Fruit fly (Drosophila melanogaster) whole organism, embryonic: ENCODE results near the gene CG45066.
A peak's percentile ranks its signal among the peaks of the same experiment; 100 is the strongest.

Experiments used
- Adf1 ChIP-seq: fragments of 200-800 bp; sonication (Bioruptor generic); IDR thresholded peaks from 2 replicates; pipeline ENCODE4 v1.3.6; 2022; ENCODE audit warnings: missing biosample characterization, missing genetic modification characterization
- BtbVII ChIP-seq: fragments of 200-800 bp; sonication (Bioruptor generic); optimal IDR thresholded peaks from 3 replicates; lab custom pipeline; 2017; ENCODE audit warnings: missing biosample characterization, mild to moderate bottlenecking, missing genetic modification characterization
- CG10543 ChIP-seq: fragments of 200-800 bp; sonication (Bioruptor generic); optimal IDR thresholded peaks from 3 replicates; lab custom pipeline; 2017; ENCODE audit warnings: missing biosample characterization, mild to moderate bottlenecking, missing genetic modification characterization, moderate library complexity
- CG11247 ChIP-seq: fragments of 200-800 bp; sonication (Bioruptor generic); IDR thresholded peaks from 2 replicates; pipeline ENCODE4 v1.3.6; 2022; ENCODE audit warnings: missing biosample characterization, missing genetic modification characterization
- CG11504 ChIP-seq: fragments of 200-800 bp; sonication (Bioruptor generic); optimal IDR thresholded peaks from 3 replicates; lab custom pipeline; 2019; ENCODE audit warnings: missing biosample characterization, mild to moderate bottlenecking, missing genetic modification characterization, moderate library complexity
- CG12071 ChIP-seq: fragments of 200-800 bp; sonication (Bioruptor generic); optimal IDR thresholded peaks from 3 replicates; lab custom pipeline; 2018; ENCODE audit warnings: missing biosample characterization, mild to moderate bottlenecking, missing genetic modification characterization
- CG12236 ChIP-seq: fragments of 200-800 bp; sonication (Bioruptor generic); optimal IDR thresholded peaks from 2 replicates; lab custom pipeline; 2016; ENCODE audit warnings: missing biosample characterization, missing genetic modification characterization
- CG12769 ChIP-seq: fragments of 200-800 bp; sonication (Bioruptor generic); optimal IDR thresholded peaks from 2 replicates; lab custom pipeline; 2019; ENCODE audit warnings: missing biosample characterization, mild to moderate bottlenecking, missing genetic modification characterization, moderate library complexity
- CG14050 ChIP-seq: fragments of 200-800 bp; sonication (Bioruptor generic); IDR thresholded peaks from 3 replicates; pipeline ENCODE4 v1.3.6; 2022; ENCODE audit warnings: missing biosample characterization, missing genetic modification characterization
- CG17361 ChIP-seq: fragments of 200-800 bp; sonication (Bioruptor generic); IDR thresholded peaks from 3 replicates; pipeline ENCODE4 v1.3.6; 2022; ENCODE audit warnings: missing biosample characterization, missing genetic modification characterization
- CG18619 ChIP-seq: fragments of 200-800 bp; sonication (Bioruptor generic); optimal IDR thresholded peaks from 3 replicates; lab custom pipeline; 2017; ENCODE audit warnings: missing biosample characterization, mild to moderate bottlenecking, missing genetic modification characterization
- CG30403 ChIP-seq: fragments of 200-800 bp; sonication (Bioruptor generic); optimal IDR thresholded peaks from 3 replicates; lab custom pipeline; 2016; ENCODE audit warnings: missing biosample characterization, missing genetic modification characterization
- CG34224 ChIP-seq: fragments of 200-800 bp; sonication (Bioruptor generic); IDR thresholded peaks from 3 replicates; pipeline ENCODE4 v1.3.6; 2022; ENCODE audit warnings: missing biosample characterization, missing genetic modification characterization; ENCODE audit not compliant: partially characterized antibody
- CG3995 ChIP-seq: fragments of 200-800 bp; sonication (Bioruptor generic); optimal IDR thresholded peaks from 3 replicates; lab custom pipeline; 2016; ENCODE audit warnings: missing biosample characterization, missing genetic modification characterization
- CG4404 ChIP-seq: fragments of 200-800 bp; sonication (Bioruptor generic); IDR thresholded peaks from 2 replicates; pipeline ENCODE4 v1.3.6; 2022; ENCODE audit warnings: missing biosample characterization, missing genetic modification characterization
- CG8478 ChIP-seq: fragments of >200 bp; optimal IDR thresholded peaks from 2 replicates; lab custom pipeline; 2018
- CG8765 ChIP-seq: fragments of 200-800 bp; sonication (Bioruptor generic); IDR thresholded peaks from 2 replicates; pipeline ENCODE4 v1.3.6; 2022; ENCODE audit warnings: missing biosample characterization, missing genetic modification characterization
- CTCF ChIP-seq: fragments of 200-800 bp; sonication (Bioruptor generic); optimal IDR thresholded peaks from 2 replicates; lab custom pipeline; 2017; ENCODE audit warnings: missing biosample characterization, mild to moderate bottlenecking, missing genetic modification characterization, moderate library complexity
- Drgx ChIP-seq: fragments of 200-800 bp; sonication (Bioruptor generic); IDR thresholded peaks from 2 replicates; pipeline ENCODE4 v1.3.6; 2022; ENCODE audit warnings: missing biosample characterization, missing genetic modification characterization
- Hmr ChIP-seq: fragments of 200-800 bp; sonication (Bioruptor generic); optimal IDR thresholded peaks from 3 replicates; lab custom pipeline; 2017; ENCODE audit warnings: mild to moderate bottlenecking, missing biosample characterization, missing genetic modification reagents, missing genetic modification characterization
- Lhr ChIP-seq: fragments of 200-800 bp; sonication (Bioruptor generic); optimal IDR thresholded peaks from 3 replicates; lab custom pipeline; 2017; ENCODE audit warnings: mild to moderate bottlenecking, missing biosample characterization, missing genetic modification reagents, missing genetic modification characterization
- Lim3 ChIP-seq: fragments of 200-800 bp; sonication (Bioruptor generic); IDR thresholded peaks from 2 replicates; pipeline ENCODE4 v1.3.6; 2022; ENCODE audit warnings: missing biosample characterization, missing genetic modification characterization
- Med ChIP-seq: fragments of 200-800 bp; sonication (Bioruptor generic); peaks from one replicate; lab custom pipeline; 2016; ENCODE audit warnings: missing biosample characterization, missing genetic modification characterization, mild to moderate bottlenecking, inconsistent platforms, moderate library complexity
- Mes4 ChIP-seq: fragments of 200-800 bp; sonication (Bioruptor generic); optimal IDR thresholded peaks from 2 replicates; lab custom pipeline; 2016; ENCODE audit warnings: missing biosample characterization, missing genetic modification characterization
- Pdp1 ChIP-seq, 2 experiments: fragments of 200-800 bp; sonication (Bioruptor generic); optimal IDR thresholded peaks; 3 replicates each; lab custom pipeline; 2016; ENCODE audit warnings: missing biosample characterization in 2 of 2, missing genetic modification characterization in 2 of 2, mild to moderate bottlenecking in 1 of 2, moderate library complexity in 1 of 2
- Rfx ChIP-seq: fragments of 200-800 bp; sonication (Bioruptor generic); IDR thresholded peaks from 2 replicates; pipeline ENCODE4 v1.3.6; 2022; ENCODE audit warnings: missing biosample characterization, missing genetic modification characterization
- TFAM ChIP-seq: fragments of 200-800 bp; sonication (Bioruptor generic); optimal IDR thresholded peaks from 2 replicates; lab custom pipeline; 2017; ENCODE audit warnings: missing biosample characterization, missing genetic modification characterization, inconsistent platforms
- amos ChIP-seq: fragments of 200-800 bp; sonication (Bioruptor generic); IDR thresholded peaks from 2 replicates; pipeline ENCODE4 v1.3.6; 2022; ENCODE audit warnings: missing biosample characterization, missing genetic modification characterization; ENCODE audit not compliant: partially characterized antibody
- bbx ChIP-seq: fragments of 200-800 bp; sonication (Bioruptor generic); IDR thresholded peaks from 2 replicates; pipeline ENCODE4 v1.3.6; 2022; ENCODE audit warnings: missing biosample characterization, missing genetic modification characterization; ENCODE audit not compliant: partially characterized antibody
- caup ChIP-seq: fragments of 200-800 bp; sonication (Bioruptor generic); optimal IDR thresholded peaks from 3 replicates; lab custom pipeline; 2017; ENCODE audit warnings: missing biosample characterization, mild to moderate bottlenecking, missing genetic modification characterization, moderate library complexity; ENCODE audit not compliant: severe bottlenecking
- ci ChIP-seq: fragments of 200-800 bp; sonication (Bioruptor generic); IDR thresholded peaks from 3 replicates; pipeline ENCODE4 v1.3.6; 2022; ENCODE audit warnings: missing biosample characterization, missing genetic modification characterization
- dmrt99B ChIP-seq: fragments of 200-800 bp; sonication (Bioruptor generic); optimal IDR thresholded peaks from 2 replicates; lab custom pipeline; 2018; ENCODE audit warnings: missing biosample characterization, mild to moderate bottlenecking, missing genetic modification characterization, moderate library complexity
- eyg ChIP-seq: fragments of 200-800 bp; sonication (Bioruptor generic); optimal IDR thresholded peaks from 3 replicates; lab custom pipeline; 2016; ENCODE audit warnings: missing biosample characterization, missing genetic modification characterization
- ham ChIP-seq: fragments of 200-800 bp; sonication (Bioruptor generic); IDR thresholded peaks from 2 replicates; pipeline ENCODE4 v1.3.6; 2022; ENCODE audit warnings: missing biosample characterization, missing genetic modification characterization
- hkb ChIP-seq, 2 experiments: fragments of 200-800 bp in 1 of 2; fragments of >200 bp in 1 of 2; sonication (Bioruptor generic) in 1 of 2; IDR thresholded peaks in 1 of 2; optimal IDR thresholded peaks in 1 of 2; 2 replicates each; pipeline versions ENCODE4 v1.3.6 to Lab custom; 2017 to 2022; ENCODE audit warnings: missing biosample characterization in 1 of 2, missing genetic modification characterization in 1 of 2
- lola ChIP-seq, 3 experiments: fragments of >200 bp in 2 of 3; fragments of 200-800 bp in 1 of 3; sonication (Bioruptor generic) in 1 of 3; optimal IDR thresholded peaks; 2 replicates each; lab custom pipeline; 2017 to 2019; ENCODE audit warnings: missing biosample characterization in 3 of 3, missing genetic modification characterization in 3 of 3, mild to moderate bottlenecking in 1 of 3, moderate library complexity in 1 of 3
- lov ChIP-seq, 2 experiments: fragments of 200-800 bp in 1 of 2; fragments of >200 bp in 1 of 2; sonication (Bioruptor generic) in 1 of 2; IDR thresholded peaks in 1 of 2; optimal IDR thresholded peaks in 1 of 2; 2 replicates in 1 of 2; 3 replicates in 1 of 2; pipeline versions ENCODE4 v1.3.6 to Lab custom; 2017 to 2022; ENCODE audit warnings: missing biosample characterization in 1 of 2, missing genetic modification characterization in 1 of 2
- mirr ChIP-seq: fragments of 200-800 bp; sonication (Bioruptor generic); optimal IDR thresholded peaks from 3 replicates; lab custom pipeline; 2018; ENCODE audit warnings: missing biosample characterization, mild to moderate bottlenecking, missing genetic modification characterization
- nau ChIP-seq: fragments of 200-800 bp; sonication (Bioruptor generic); optimal IDR thresholded peaks from 3 replicates; lab custom pipeline; 2017; ENCODE audit warnings: missing biosample characterization, mild to moderate bottlenecking, missing genetic modification characterization, missing genetic modification reagents
- nmo ChIP-seq: fragments of 200-800 bp; sonication (Bioruptor generic); optimal IDR thresholded peaks from 2 replicates; lab custom pipeline; 2018; ENCODE audit warnings: missing biosample characterization, mild to moderate bottlenecking, missing genetic modification characterization, moderate library complexity
- psq ChIP-seq: fragments of 200-800 bp; sonication (Bioruptor generic); optimal IDR thresholded peaks from 2 replicates; lab custom pipeline; 2017; ENCODE audit warnings: missing biosample characterization, missing genetic modification characterization
- pum ChIP-seq: fragments of 200-800 bp; sonication (Bioruptor generic); optimal IDR thresholded peaks from 2 replicates; lab custom pipeline; 2016; ENCODE audit warnings: missing biosample characterization, missing genetic modification characterization
- ranshi ChIP-seq: fragments of 200-800 bp; sonication (Bioruptor generic); IDR thresholded peaks from 2 replicates; pipeline ENCODE4 v1.3.6; 2022; ENCODE audit warnings: missing biosample characterization, missing genetic modification characterization
- shn ChIP-seq: fragments of 200-800 bp; sonication (Bioruptor generic); optimal IDR thresholded peaks from 3 replicates; lab custom pipeline; 2016; ENCODE audit warnings: missing biosample characterization, missing genetic modification characterization
- sna ChIP-seq: fragments of 200-800 bp; sonication (Bioruptor generic); IDR thresholded peaks from 2 replicates; pipeline ENCODE4 v1.3.6; 2022; ENCODE audit warnings: missing biosample characterization, missing genetic modification characterization; ENCODE audit not compliant: partially characterized antibody
- so ChIP-seq: fragments of 200-800 bp; sonication (Bioruptor generic); IDR thresholded peaks from 3 replicates; pipeline ENCODE4 v1.3.6; 2022; ENCODE audit warnings: missing biosample characterization, missing genetic modification characterization
- zen2 ChIP-seq: fragments of 200-800 bp; sonication (Bioruptor generic); IDR thresholded peaks from 3 replicates; pipeline ENCODE4 v1.3.6; 2022; ENCODE audit warnings: missing biosample characterization, missing genetic modification characterization; ENCODE audit not compliant: partially characterized antibody
- zf30C ChIP-seq: fragments of 200-800 bp; sonication (Bioruptor generic); optimal IDR thresholded peaks from 3 replicates; lab custom pipeline; 2018; ENCODE audit warnings: missing biosample characterization, mild to moderate bottlenecking, missing genetic modification characterization

Gene CG45066

DNA sequence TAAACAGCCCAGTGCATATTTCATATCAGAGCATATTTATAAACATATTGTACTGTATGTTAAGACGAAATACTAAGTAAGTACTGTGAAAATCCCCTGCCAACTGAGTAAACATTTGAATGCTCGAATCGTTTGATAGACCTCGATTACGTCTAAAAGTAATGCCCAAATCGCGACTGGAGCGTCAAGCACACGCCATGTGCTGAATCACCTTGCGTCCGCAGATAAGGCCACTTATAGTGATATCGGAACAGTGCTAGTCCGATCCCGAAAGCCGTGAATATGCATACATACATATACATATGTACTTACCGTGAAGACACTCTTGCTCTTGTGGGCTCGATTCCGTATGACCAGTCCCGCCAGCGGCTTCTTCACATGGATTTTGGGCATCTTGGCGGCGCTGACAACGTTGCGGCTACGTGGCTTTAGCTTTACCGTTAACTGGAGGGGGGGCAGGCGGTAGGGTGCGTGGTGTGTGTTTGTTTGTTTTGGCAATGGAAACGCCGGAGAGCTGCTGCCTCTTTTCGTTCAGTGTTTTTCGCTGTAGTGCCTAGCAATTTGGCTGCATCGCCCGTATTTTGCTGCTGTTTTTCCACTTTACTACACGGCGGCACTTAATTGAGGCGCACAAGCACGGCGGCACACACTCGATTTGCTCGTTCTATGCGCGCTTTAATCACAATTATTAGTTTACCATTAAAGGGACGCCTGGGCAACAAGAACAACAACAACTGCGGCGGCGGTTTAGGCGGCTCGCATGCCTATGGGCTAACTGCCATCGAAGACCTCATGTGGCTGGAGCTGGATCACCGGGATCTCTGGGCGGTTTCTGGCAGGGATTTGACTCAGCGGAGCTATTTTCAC, 31.7 kb upstream of the CG45066 start:
- TF ChIP-seq lola (GFP tag; optimal IDR thresholded peaks at IDR 0.05; lab: Kevin White, UChicago) (no peak), shn (GFP tag; lab: Kevin White, UChicago) (no peak), CG10543 (GFP tag; lab: Kevin White, UChicago) (peak; percentile 55), eyg (no peak), lov (optimal IDR thresholded peaks at IDR 0.05; lab: Kevin White, UChicago) (no peak), lov (GFP tag; IDR thresholded peaks at IDR 0.05; lab: Robert Waterston, UW) (no peak), CG8478 (lab: Kevin White, UChicago) (no peak), CG30403 (GFP tag; lab: Kevin White, UChicago) (no peak), hkb (optimal IDR thresholded peaks at IDR 0.05; lab: Kevin White, UChicago) (no peak), hkb (GFP tag; IDR thresholded peaks at IDR 0.05; lab: Robert Waterston, UW) (no peak), zf30C (peak; percentile 62), psq (GFP tag; lab: Kevin White, UChicago) (no peak), Lim3 (GFP tag; lab: Robert Waterston, UW) (no peak), CG12236 (no peak), BtbVII (GFP tag; lab: Kevin White, UChicago) (peak; percentile 11), pum (no peak), nau (no peak), mirr (GFP tag; lab: Kevin White, UChicago) (peak; percentile 49), ci (GFP tag; lab: Robert Waterston, UW) (peak; percentile 9; the same call in 1 of the 3 replicates), CG11247 (GFP tag; lab: Robert Waterston, UW) (no peak), CTCF (GFP tag; lab: Kevin White, UChicago) (no peak), TFAM (no peak), sna (no peak), Adf1 (GFP tag; lab: Robert Waterston, UW) (no peak), CG34224 (peak; percentile 38; the same call in 1 of the 3 replicates), zen2 (GFP tag; lab: Robert Waterston, UW) (no peak), CG14050 (no peak), CG12071 (GFP tag; lab: Kevin White, UChicago) (no peak), CG8765 (GFP tag; lab: Robert Waterston, UW) (no peak), Med (GFP tag; lab: Kevin White, UChicago) (peak; percentile 74), dmrt99B (tag; lab: Kevin White, UChicago) (no peak), caup (GFP tag; lab: Kevin White, UChicago) (no peak), ranshi (GFP tag; lab: Robert Waterston, UW) (no peak), CG4404 (no peak), CG3995 (GFP tag; lab: Kevin White, UChicago) (peak; percentile 79), CG11504 (tag; lab: Kevin White, UChicago) (no peak), CG17361 (GFP tag; lab: Robert Waterston, UW) (no peak), Pdp1 (GFP tag; optimal IDR thresholded peaks at IDR 0.05; lab: Kevin White, UChicago) (peak in 1 of 2 experiments; percentile 26), Lhr (GFP tag; lab: Kevin White, UChicago) (no peak), Drgx (GFP tag; lab: Robert Waterston, UW) (no peak), CG12769 (tag; lab: Kevin White, UChicago) (peak; percentile 30), ham (GFP tag; lab: Robert Waterston, UW) (no peak), bbx (GFP tag; lab: Robert Waterston, UW) (no peak), CG18619 (GFP tag; lab: Kevin White, UChicago) (no peak), nmo (GFP tag; lab: Kevin White, UChicago) (no peak), Rfx (GFP tag; lab: Robert Waterston, UW) (no peak), Hmr (GFP tag; lab: Kevin White, UChicago) (peak; percentile 16), amos (GFP tag; lab: Robert Waterston, UW) (no peak), Mes4 (GFP tag; lab: Kevin White, UChicago) (no peak), so (GFP tag; lab: Robert Waterston, UW) (no peak)
